Worm (Caenorhabditis elegans) whole organism, L1 larva: Measurements from ENCODE around the gene Y38C1BA.4.
A peak's percentile ranks its signal among the peaks of the same experiment; 100 is the strongest.

Experiments used
- C16A3.4 ChIP-seq: fragments of 150-350 bp; optimal IDR thresholded peaks from 2 replicates; lab custom pipeline; 2014; ENCODE audit warnings: missing biosample characterization, missing genetic modification characterization
- C34B4.2 ChIP-seq: sonication (generic microtip); optimal IDR thresholded peaks from 2 replicates; lab custom pipeline; 2017; ENCODE audit warnings: mild to moderate bottlenecking, missing genetic modification characterization, missing compliant biosample characterization
- blmp-1 ChIP-seq: fragments of 150-350 bp; optimal IDR thresholded peaks from 2 replicates; lab custom pipeline; 2014; ENCODE audit warnings: missing biosample characterization, missing genetic modification characterization
- ceh-82 ChIP-seq, 3 experiments: fragments of 150-350 bp in 1 of 3; sonication (generic microtip) in 2 of 3; optimal IDR thresholded peaks; 2 replicates each; lab custom pipeline; 2014 to 2017; ENCODE audit warnings: missing biosample characterization in 3 of 3, missing genetic modification characterization in 3 of 3
- dpl-1 ChIP-seq, 3 experiments: fragments of 150-350 bp in 2 of 3; sonication (generic microtip) in 1 of 3; optimal IDR thresholded peaks; 2 replicates each; lab custom pipeline; 2014 to 2017; ENCODE audit warnings: missing biosample characterization in 3 of 3, missing genetic modification characterization in 3 of 3, missing genetic modification reagents in 3 of 3
- dsc-1 ChIP-seq: sonication (generic microtip); optimal IDR thresholded peaks from 2 replicates; lab custom pipeline; 2016; ENCODE audit warnings: mild to moderate bottlenecking, missing genetic modification characterization, missing compliant biosample characterization
- efl-1 ChIP-seq, 4 experiments: fragments of 150-350 bp; optimal IDR thresholded peaks in 3 of 4; peaks in 1 of 4; 1 replicate in 1 of 4; 2 replicates in 3 of 4; lab custom pipeline; 2014; ENCODE audit warnings: missing biosample characterization in 2 of 4, missing genetic modification characterization in 2 of 4, missing genetic modification reagents in 2 of 4
- egl-13 ChIP-seq: sonication (generic microtip); optimal IDR thresholded peaks from 2 replicates; lab custom pipeline; 2016; ENCODE audit warnings: missing genotype, missing genetic modification reagents, missing genetic modification characterization, missing compliant biosample characterization
- fkh-10 ChIP-seq: sonication (generic microtip); optimal IDR thresholded peaks from 2 replicates; lab custom pipeline; 2017; ENCODE audit warnings: missing biosample characterization, missing genetic modification reagents, missing genetic modification characterization
- fkh-8 ChIP-seq: sonication (generic microtip); optimal IDR thresholded peaks from 2 replicates; lab custom pipeline; 2016; ENCODE audit warnings: mild to moderate bottlenecking, missing genetic modification characterization, missing compliant biosample characterization
- fos-1 ChIP-seq: fragments of 150-350 bp; optimal IDR thresholded peaks from 2 replicates; lab custom pipeline; 2014; ENCODE audit warnings: missing biosample characterization, missing genetic modification characterization
- hlh-17 ChIP-seq: fragments of 200-800 bp; sonication (Bioruptor generic); optimal IDR thresholded peaks from 2 replicates; lab custom pipeline; 2018; ENCODE audit warnings: missing genetic modification characterization, mild to moderate bottlenecking, missing compliant biosample characterization, moderate library complexity, borderline replicate concordance
- irx-1 ChIP-seq: sonication (generic microtip); optimal IDR thresholded peaks from 2 replicates; lab custom pipeline; 2016; ENCODE audit warnings: missing genetic modification characterization, missing compliant biosample characterization
- lin-14 ChIP-seq: fragments of 200-800 bp; sonication (Bioruptor generic); optimal IDR thresholded peaks from 2 replicates; lab custom pipeline; 2018; ENCODE audit warnings: mild to moderate bottlenecking, missing genetic modification characterization, moderate library complexity, missing compliant biosample characterization
- lin-35 ChIP-seq, 2 experiments: fragments of 150-350 bp; optimal IDR thresholded peaks; 2 replicates each; lab custom pipeline; 2014; ENCODE audit warnings: missing biosample characterization in 2 of 2, missing genetic modification characterization in 2 of 2, missing genetic modification reagents in 2 of 2
- lin-39 ChIP-seq: fragments of 150-350 bp; optimal IDR thresholded peaks from 2 replicates; lab custom pipeline; 2014; ENCODE audit warnings: missing biosample characterization, missing genetic modification reagents, missing genetic modification characterization
- lir-3 ChIP-seq: sonication (generic microtip); optimal IDR thresholded peaks from 2 replicates; lab custom pipeline; 2016; ENCODE audit warnings: mild to moderate bottlenecking, missing genetic modification characterization, moderate library complexity, missing compliant biosample characterization; ENCODE audit not compliant: poor library complexity
- lsy-2 ChIP-seq, 2 experiments: fragments of 150-350 bp; optimal IDR thresholded peaks; 2 replicates each; lab custom pipeline; 2014; ENCODE audit warnings: missing biosample characterization in 2 of 2, missing genetic modification characterization in 2 of 2
- mdl-1 ChIP-seq, 2 experiments: fragments of 150-350 bp; optimal IDR thresholded peaks; 2 replicates each; lab custom pipeline; 2014 to 2017; ENCODE audit warnings: missing biosample characterization in 2 of 2, missing genetic modification characterization in 2 of 2, inconsistent platforms in 1 of 2
- mep-1 ChIP-seq: fragments of 150-350 bp; optimal IDR thresholded peaks from 2 replicates; lab custom pipeline; 2014; ENCODE audit warnings: missing biosample characterization, missing genetic modification characterization
- nhr-11 ChIP-seq: fragments of 150-350 bp; optimal IDR thresholded peaks from 2 replicates; lab custom pipeline; 2014; ENCODE audit warnings: missing biosample characterization, missing genetic modification characterization
- nhr-237 ChIP-seq: fragments of 150-350 bp; optimal IDR thresholded peaks from 2 replicates; lab custom pipeline; 2014; ENCODE audit warnings: missing biosample characterization, missing genetic modification characterization
- nhr-47 ChIP-seq: sonication (generic microtip); optimal IDR thresholded peaks from 2 replicates; lab custom pipeline; 2016; ENCODE audit warnings: mild to moderate bottlenecking, missing genetic modification characterization, moderate library complexity, missing compliant biosample characterization
- nhr-71 ChIP-seq: sonication (generic microtip); optimal IDR thresholded peaks from 2 replicates; lab custom pipeline; 2016; ENCODE audit warnings: mild to moderate bottlenecking, missing genetic modification characterization, moderate library complexity, missing compliant biosample characterization
- nhr-77 ChIP-seq: fragments of 150-350 bp; optimal IDR thresholded peaks from 2 replicates; lab custom pipeline; 2014; ENCODE audit warnings: missing biosample characterization, missing genetic modification characterization
- nhr-85 ChIP-seq: sonication (generic microtip); peaks from one replicate; lab custom pipeline; 2016; ENCODE audit warnings: missing genetic modification characterization, inconsistent platforms, missing compliant biosample characterization
- pqm-1 ChIP-seq: sonication (generic microtip); optimal IDR thresholded peaks from 3 replicates; lab custom pipeline; 2017; ENCODE audit warnings: missing biosample characterization, missing genetic modification characterization
- skn-1 ChIP-seq: fragments of 150-350 bp; optimal IDR thresholded peaks from 2 replicates; lab custom pipeline; 2014; ENCODE audit warnings: missing biosample characterization, missing genetic modification characterization
- snpc-4 ChIP-seq: fragments of 150-350 bp; optimal IDR thresholded peaks from 2 replicates; lab custom pipeline; 2014; ENCODE audit warnings: missing biosample characterization, missing genetic modification characterization
- snu-23 ChIP-seq: sonication (generic microtip); optimal IDR thresholded peaks from 2 replicates; lab custom pipeline; 2016; ENCODE audit warnings: missing genetic modification characterization, missing compliant biosample characterization
- swsn-7 ChIP-seq: sonication (generic microtip); optimal IDR thresholded peaks from 2 replicates; lab custom pipeline; 2016; ENCODE audit warnings: missing genetic modification characterization, missing compliant biosample characterization
- tbx-2 ChIP-seq: sonication (generic microtip); optimal IDR thresholded peaks from 2 replicates; lab custom pipeline; 2016; ENCODE audit warnings: missing genetic modification characterization, missing compliant biosample characterization
- unc-130 ChIP-seq: fragments of 150-350 bp; optimal IDR thresholded peaks from 2 replicates; lab custom pipeline; 2017; ENCODE audit warnings: missing biosample characterization, missing genetic modification characterization, inconsistent platforms
- unc-62 ChIP-seq: fragments of 150-350 bp; optimal IDR thresholded peaks from 2 replicates; lab custom pipeline; 2014; ENCODE audit warnings: missing biosample characterization, missing genetic modification reagents, missing genetic modification characterization
- xbp-1 ChIP-seq: sonication (generic microtip); optimal IDR thresholded peaks from 2 replicates; lab custom pipeline; 2016; ENCODE audit warnings: missing genetic modification characterization, missing compliant biosample characterization
- zag-1 ChIP-seq: fragments of 150-350 bp; optimal IDR thresholded peaks from 2 replicates; lab custom pipeline; 2014; ENCODE audit warnings: missing biosample characterization, missing genetic modification characterization
- ztf-4 ChIP-seq: fragments of 150-350 bp; optimal IDR thresholded peaks from 2 replicates; lab custom pipeline; 2014; ENCODE audit warnings: missing biosample characterization, missing genetic modification characterization

Gene Y38C1BA.4

ce11 chrIV:1804613-1805012 is 17.0 kb upstream of the Y38C1BA.4 start:
- TF ChIP-seq fkh-10 (GFP tag; lab: Kevin White, UChicago) (no peak), swsn-7 (tag; lab: Kevin White, UChicago) (peak; percentile 46), dpl-1 (GFP tag; optimal IDR thresholded peaks at IDR 0.05; lab: Kevin White, UChicago) (peak; percentile 3 to 54 (median 41)), C16A3.4 (tag; lab: Kevin White, UChicago) (peak; percentile 43), lsy-2 (tag; optimal IDR thresholded peaks at IDR 0.05; lab: Kevin White, UChicago) (peak; percentile 45 to 68), egl-13 (tag; lab: Kevin White, UChicago) (no peak), nhr-237 (tag; lab: Kevin White, UChicago) (no peak), nhr-47 (tag; lab: Kevin White, UChicago) (peak; percentile 58), efl-1 (optimal IDR thresholded peaks at IDR 0.05; lab: Kevin White, UChicago) (peak; percentile 50 to 59), efl-1 (GFP tag; optimal IDR thresholded peaks at IDR 0.05 in 1 of 2; lab: Kevin White, UChicago) (peak; percentile 33 to 93), snu-23 (GFP tag; lab: Kevin White, UChicago) (peak; percentile 66), skn-1 (tag; lab: Kevin White, UChicago) (no peak), mdl-1 (tag; optimal IDR thresholded peaks at IDR 0.05; lab: Kevin White, UChicago) (peak in 1 of 2 experiments; percentile 24), nhr-71 (tag; lab: Kevin White, UChicago) (no peak), fkh-8 (tag; lab: Kevin White, UChicago) (no peak), mep-1 (tag; lab: Kevin White, UChicago) (peak; percentile 23), tbx-2 (tag; lab: Kevin White, UChicago) (peak; percentile 6), lin-35 (GFP tag; optimal IDR thresholded peaks at IDR 0.05; lab: Kevin White, UChicago) (peak; percentile 22 to 62), nhr-85 (peak; percentile 80), unc-130 (tag; lab: Kevin White, UChicago) (peak; percentile 21), xbp-1 (tag; lab: Kevin White, UChicago) (peak; percentile 35), nhr-77 (no peak), lin-39 (no peak), ztf-4 (tag; lab: Kevin White, UChicago) (no peak), lir-3 (tag; lab: Kevin White, UChicago) (no peak), dsc-1 (peak; percentile 18), blmp-1 (peak; percentile 50), fos-1 (tag; lab: Kevin White, UChicago) (peak; percentile 19), irx-1 (tag; lab: Kevin White, UChicago) (no peak), C34B4.2 (no peak)
- TF ChIP-seq, all 84 proteins: peak for 17

- TF ChIP-seq efl-1 (optimal IDR thresholded peaks at IDR 0.05; lab: Kevin White, UChicago) = no peak
- peak in 1 of 2 experiments; percentile 91 for TF ChIP-seq efl-1 (GFP tag; optimal IDR thresholded peaks at IDR 0.05 in 1 of 2; lab: Kevin White, UChicago)
- TF ChIP-seq hlh-17 (GFP tag; lab: Kevin White, UChicago) = no peak
Observed at ce11 chrIV:1813869-1814268, 7.8 kb upstream of the Y38C1BA.4 start.

ce11 chrIV:1814764-1815518 is 6.7 kb upstream of the Y38C1BA.4 start, which contains the start of gene snn-1:
TSS of gene snn-1 (minus strand) at chrIV:1815118.
- TF ChIP-seq lin-39 = no peak
- TF ChIP-seq efl-1 (optimal IDR thresholded peaks at IDR 0.05; lab: Kevin White, UChicago) = no peak
- TF ChIP-seq efl-1 (GFP tag; optimal IDR thresholded peaks at IDR 0.05 in 1 of 2; lab: Kevin White, UChicago) = peak in 1 of 2 experiments; percentile 35
- TF ChIP-seq zag-1 (tag; lab: Kevin White, UChicago) = no peak
- TF ChIP-seq lin-14 = peak; percentile 63
- TF ChIP-seq unc-62 (GFP tag; lab: Kevin White, UChicago) = no peak
- peak in 1 of 3 experiments; percentile 43 for TF ChIP-seq ceh-82 (tag; optimal IDR thresholded peaks at IDR 0.05; lab: Kevin White, UChicago)

ce11 chrIV:1816238-1816637 is 5.4 kb upstream of the Y38C1BA.4 start:
- TF ChIP-seq dpl-1 (GFP tag; optimal IDR thresholded peaks at IDR 0.05; lab: Kevin White, UChicago) (no peak), C16A3.4 (tag; lab: Kevin White, UChicago) (no peak), nhr-71 (tag; lab: Kevin White, UChicago) (no peak), snpc-4 (tag; lab: Kevin White, UChicago) (no peak), pqm-1 (tag; lab: Kevin White, UChicago) (no peak), tbx-2 (tag; lab: Kevin White, UChicago) (no peak), lin-14 (peak; percentile 25), nhr-11 (tag; lab: Kevin White, UChicago) (no peak)
